Worm (Caenorhabditis elegans) whole organism, L4 larva: ENCODE data around the gene letm-1.

Experiments used
- D1046.2 ChIP-seq: fragments of 200-800 bp; sonication (Bioruptor generic); IDR thresholded peaks from 2 replicates; pipeline ENCODE4 v1.3.6; 2022; ENCODE audit warnings: missing genetic modification characterization, missing compliant biosample characterization
- F44E2.7 ChIP-seq: fragments of 200-800 bp; sonication (Bioruptor generic); IDR thresholded peaks from 2 replicates; pipeline ENCODE4 v2.1.2; 2022; ENCODE audit warnings: missing genetic modification characterization, missing compliant biosample characterization
- F49E8.2 ChIP-seq: sonication (generic microtip); optimal IDR thresholded peaks from 2 replicates; lab custom pipeline; 2016; ENCODE audit warnings: missing compliant biosample characterization, mild to moderate bottlenecking, missing genetic modification characterization, borderline replicate concordance
- R02D3.7 ChIP-seq: fragments of 150-350 bp; sonication (generic microtip); optimal IDR thresholded peaks from 3 replicates; lab custom pipeline; 2014; ENCODE audit warnings: missing biosample characterization, missing genetic modification characterization
- T26A8.4 ChIP-seq: fragments of 200-800 bp; sonication (Bioruptor generic); IDR thresholded peaks from 2 replicates; pipeline ENCODE4 v1.3.6; 2022; ENCODE audit warnings: missing genetic modification characterization, missing compliant biosample characterization
- Y105C5A.15 ChIP-seq: fragments of 200-800 bp; sonication (Bioruptor generic); IDR thresholded peaks from 2 replicates; pipeline ENCODE4 v1.3.6; 2022; ENCODE audit warnings: missing genetic modification characterization, missing compliant biosample characterization
- Y48G9A.11 ChIP-seq: fragments of 200-800 bp; sonication (Bioruptor generic); IDR thresholded peaks from 2 replicates; pipeline ENCODE4 v1.3.6; 2022; ENCODE audit warnings: missing genetic modification reagents, missing genetic modification characterization, missing compliant biosample characterization
- Y5F2A.4 ChIP-seq: fragments of 200-800 bp; sonication (Bioruptor generic); optimal IDR thresholded peaks from 2 replicates; lab custom pipeline; 2018; ENCODE audit warnings: mild to moderate bottlenecking, missing genetic modification characterization, missing compliant biosample characterization
- aha-1 ChIP-seq: fragments of 150-350 bp; peaks from one replicate; lab custom pipeline; 2014; ENCODE audit warnings: missing biosample characterization, missing genetic modification characterization
- arid-1 ChIP-seq: fragments of 200-800 bp; sonication (Bioruptor generic); conservative IDR thresholded peaks from 2 replicates; pipeline ENCODE4 v1.3.6; 2022; ENCODE audit warnings: missing genetic modification reagents, missing genetic modification characterization, missing compliant biosample characterization
- ceh-82 ChIP-seq: sonication (generic microtip); optimal IDR thresholded peaks from 2 replicates; lab custom pipeline; 2017; ENCODE audit warnings: missing biosample characterization, missing genetic modification characterization
- egl-27 ChIP-seq: sonication (generic microtip); optimal IDR thresholded peaks from 3 replicates; lab custom pipeline; 2017; ENCODE audit warnings: missing biosample characterization, missing genetic modification reagents, missing genetic modification characterization
- lin-1 ChIP-seq: fragments of 200-800 bp; sonication (Bioruptor generic); IDR thresholded peaks from 2 replicates; pipeline ENCODE4 v1.3.6; 2022; ENCODE audit warnings: missing genetic modification reagents, missing genetic modification characterization, missing compliant biosample characterization
- lin-38 ChIP-seq: fragments of 200-800 bp; sonication (Bioruptor generic); IDR thresholded peaks from 2 replicates; pipeline ENCODE4 v1.3.6; 2022; ENCODE audit warnings: missing genetic modification reagents, missing genetic modification characterization, missing compliant biosample characterization
- lsy-2 ChIP-seq, 2 experiments: fragments of 150-350 bp in 1 of 2; sonication (generic microtip) in 1 of 2; optimal IDR thresholded peaks; 2 replicates each; lab custom pipeline; 2014 to 2017; ENCODE audit warnings: missing biosample characterization in 2 of 2, missing genetic modification characterization in 2 of 2
- mep-1 ChIP-seq: fragments of 150-350 bp; sonication (generic microtip); optimal IDR thresholded peaks from 3 replicates; lab custom pipeline; 2014; ENCODE audit warnings: missing biosample characterization, missing genetic modification characterization
- mes-2 ChIP-seq: sonication (generic microtip); optimal IDR thresholded peaks from 2 replicates; lab custom pipeline; 2016; ENCODE audit warnings: missing genotype, mild to moderate bottlenecking, missing genetic modification characterization, missing compliant biosample characterization; ENCODE audit not compliant: poor library complexity, severe bottlenecking
- mxl-3 ChIP-seq: fragments of 200-800 bp; sonication (Bioruptor generic); optimal IDR thresholded peaks from 2 replicates; lab custom pipeline; 2018; ENCODE audit warnings: mild to moderate bottlenecking, missing genetic modification characterization, missing compliant biosample characterization
- nhr-102 ChIP-seq: sonication (generic microtip); optimal IDR thresholded peaks from 2 replicates; lab custom pipeline; 2016; ENCODE audit warnings: mild to moderate bottlenecking, missing genetic modification characterization, moderate library complexity, missing compliant biosample characterization
- nhr-41 ChIP-seq: fragments of 200-800 bp; sonication (Bioruptor generic); IDR thresholded peaks from 2 replicates; pipeline ENCODE4 v1.3.6; 2022; ENCODE audit warnings: missing genetic modification reagents, missing genetic modification characterization, missing compliant biosample characterization
- nhr-6 ChIP-seq: fragments of 150-350 bp; optimal IDR thresholded peaks from 2 replicates; lab custom pipeline; 2014; ENCODE audit warnings: missing biosample characterization, missing genetic modification characterization
- pha-4 ChIP-seq, 2 experiments: fragments of 150-350 bp in 1 of 2; fragments of 200-800 bp in 1 of 2; sonication (Bioruptor generic) in 1 of 2; IDR thresholded peaks in 1 of 2; optimal IDR thresholded peaks in 1 of 2; 2 replicates each; pipeline versions ENCODE4 v1.3.6 to Lab custom; 2014 to 2022; ENCODE audit warnings: missing genetic modification characterization in 2 of 2, missing genetic modification reagents in 2 of 2, missing biosample characterization in 1 of 2, missing compliant biosample characterization in 1 of 2
- php-3 ChIP-seq: fragments of 200-800 bp; sonication (Bioruptor generic); IDR thresholded peaks from 2 replicates; pipeline ENCODE4 v1.3.6; 2022; ENCODE audit warnings: missing genetic modification reagents, missing genetic modification characterization, missing compliant biosample characterization
- pqm-1 ChIP-seq: sonication (generic microtip); optimal IDR thresholded peaks from 2 replicates; lab custom pipeline; 2017; ENCODE audit warnings: missing biosample characterization, missing genetic modification characterization
- set-16 ChIP-seq: fragments of 200-800 bp; sonication (Bioruptor generic); IDR thresholded peaks from 2 replicates; pipeline ENCODE4 v1.3.6; 2022; ENCODE audit warnings: missing genetic modification reagents, missing genetic modification characterization, missing compliant biosample characterization
- skn-1 ChIP-seq: fragments of 150-350 bp; optimal IDR thresholded peaks from 2 replicates; lab custom pipeline; 2014; ENCODE audit warnings: missing biosample characterization, missing genetic modification characterization
- snpc-1.2 ChIP-seq: fragments of 200-800 bp; sonication (Bioruptor generic); IDR thresholded peaks from 2 replicates; pipeline ENCODE4 v1.3.6; 2022; ENCODE audit warnings: missing genetic modification reagents, missing genetic modification characterization, missing compliant biosample characterization
- snpc-4 ChIP-seq: fragments of 150-350 bp; optimal IDR thresholded peaks from 2 replicates; lab custom pipeline; 2014; ENCODE audit warnings: missing biosample characterization, missing genetic modification characterization
- unc-130 ChIP-seq: sonication (generic microtip); optimal IDR thresholded peaks from 2 replicates; lab custom pipeline; 2016; ENCODE audit warnings: missing genetic modification reagents, missing genetic modification characterization, missing compliant biosample characterization
- unc-62 ChIP-seq, 3 experiments: fragments of 150-350 bp in 1 of 3; sonication (generic microtip); optimal IDR thresholded peaks in 2 of 3; peaks in 1 of 3; 1 replicate in 1 of 3; 2 replicates in 2 of 3; lab custom pipeline; 2014 to 2017; ENCODE audit warnings: missing biosample characterization in 3 of 3, missing genetic modification characterization in 3 of 3, missing genetic modification reagents in 3 of 3, missing genotype in 1 of 3
- zag-1 ChIP-seq: fragments of 150-350 bp; optimal IDR thresholded peaks from 2 replicates; lab custom pipeline; 2014; ENCODE audit warnings: missing biosample characterization, missing genetic modification characterization
- zfp-3 ChIP-seq: fragments of 200-800 bp; sonication (Bioruptor generic); conservative IDR thresholded peaks from 2 replicates; pipeline ENCODE4 v1.3.6; 2022; ENCODE audit warnings: missing genetic modification reagents, missing genetic modification characterization, missing compliant biosample characterization

Gene letm-1

ce11 chrV:13666460-13666859 is 5.4 kb downstream of the letm-1 start:
- no peak for TF ChIP-seq mes-2 (tag; lab: Kevin White, UChicago)
- TF ChIP-seq mxl-3 (GFP tag; lab: Kevin White, UChicago): no peak
- no peak for TF ChIP-seq nhr-102 (tag; lab: Kevin White, UChicago)
- no peak for TF ChIP-seq zag-1 (tag; lab: Kevin White, UChicago)
- no peak for TF ChIP-seq D1046.2 (GFP tag; lab: Robert Waterston, UW)
- TF ChIP-seq aha-1 (tag; lab: Kevin White, UChicago): peak; percentile 96
- TF ChIP-seq unc-62 (GFP tag; optimal IDR thresholded peaks at IDR 0.05 in 1 of 2; lab: Kevin White, UChicago): peak in 1 of 2 experiments; percentile 56
- TF ChIP-seq unc-62 (tag; optimal IDR thresholded peaks at IDR 0.05; lab: Kevin White, UChicago): no peak
- TF ChIP-seq egl-27 (tag; lab: Kevin White, UChicago): no peak
- no peak for TF ChIP-seq skn-1 (tag; lab: Kevin White, UChicago)
- no peak for TF ChIP-seq snpc-4
- TF ChIP-seq Y5F2A.4 (GFP tag; lab: Kevin White, UChicago): no peak
- no peak for TF ChIP-seq lsy-2 (tag; optimal IDR thresholded peaks at IDR 0.05; lab: Kevin White, UChicago)
- TF ChIP-seq, all 104 proteins: peak for 2

DNA sequence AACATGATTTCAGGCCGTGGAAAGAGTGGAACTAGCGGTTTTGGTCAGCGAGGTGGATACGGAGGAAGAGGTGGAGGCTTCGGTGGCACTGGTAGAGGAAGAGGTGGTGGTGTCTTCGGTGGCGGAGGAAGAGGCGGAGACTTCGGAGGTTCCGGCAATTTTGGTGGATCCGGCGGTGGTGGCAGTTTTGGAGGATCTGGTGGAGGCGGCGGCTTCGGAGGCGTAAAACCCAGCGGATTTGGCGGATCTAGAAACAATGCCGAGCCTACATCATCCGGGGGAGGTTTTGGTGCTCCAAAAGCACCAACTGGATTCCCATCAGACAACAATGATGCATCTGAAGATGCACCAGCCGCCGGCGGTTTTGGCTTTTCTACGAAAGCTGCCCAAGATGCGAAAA is 7.3 kb downstream of the letm-1 start:
- TF ChIP-seq pqm-1 (tag; lab: Kevin White, UChicago) (no peak), lin-1 (no peak), php-3 (GFP tag; lab: Robert Waterston, UW) (no peak), set-16 (peak; percentile 93), nhr-41 (GFP tag; lab: Robert Waterston, UW) (no peak), D1046.2 (GFP tag; lab: Robert Waterston, UW) (peak; percentile 33; the same call in 1 of the 2 replicates), F44E2.7 (0 out of 2 replicates have a peak, but pooled peaks have one; percentile 36), zfp-3 (GFP tag; lab: Robert Waterston, UW) (no peak), zag-1 (tag; lab: Kevin White, UChicago) (no peak), T26A8.4 (no peak)
- TF ChIP-seq, all 104 proteins: peak for 3

ce11 chrV:13669170-13669569 is 8.1 kb downstream of the letm-1 start:
- TF ChIP-seq lin-38: peak; percentile 63
- TF ChIP-seq F49E8.2: peak; percentile 66
- peak; percentile 80 for TF ChIP-seq aha-1 (tag; lab: Kevin White, UChicago)
- TF ChIP-seq unc-130 (GFP tag; lab: Kevin White, UChicago): peak; percentile 26
- no peak for TF ChIP-seq ceh-82 (tag; lab: Kevin White, UChicago)
- TF ChIP-seq snpc-1.2 (GFP tag; lab: Robert Waterston, UW): 0 out of 2 replicates have a peak, but pooled peaks have one; percentile 34
- peak; percentile 51; the same call in 1 of the 2 replicates for TF ChIP-seq pha-4 (GFP tag; IDR thresholded peaks at IDR 0.05; lab: Robert Waterston, UW)
- no peak for TF ChIP-seq pha-4 (tag; optimal IDR thresholded peaks at IDR 0.05; lab: Kevin White, UChicago)
- no peak for TF ChIP-seq nhr-6 (tag; lab: Kevin White, UChicago)
- TF ChIP-seq Y105C5A.15: 0 out of 2 replicates have a peak, but pooled peaks have one; percentile 30
- TF ChIP-seq mep-1 (tag; lab: Kevin White, UChicago): peak; percentile 29
- TF ChIP-seq, all 104 proteins: peak for 8

DNA sequence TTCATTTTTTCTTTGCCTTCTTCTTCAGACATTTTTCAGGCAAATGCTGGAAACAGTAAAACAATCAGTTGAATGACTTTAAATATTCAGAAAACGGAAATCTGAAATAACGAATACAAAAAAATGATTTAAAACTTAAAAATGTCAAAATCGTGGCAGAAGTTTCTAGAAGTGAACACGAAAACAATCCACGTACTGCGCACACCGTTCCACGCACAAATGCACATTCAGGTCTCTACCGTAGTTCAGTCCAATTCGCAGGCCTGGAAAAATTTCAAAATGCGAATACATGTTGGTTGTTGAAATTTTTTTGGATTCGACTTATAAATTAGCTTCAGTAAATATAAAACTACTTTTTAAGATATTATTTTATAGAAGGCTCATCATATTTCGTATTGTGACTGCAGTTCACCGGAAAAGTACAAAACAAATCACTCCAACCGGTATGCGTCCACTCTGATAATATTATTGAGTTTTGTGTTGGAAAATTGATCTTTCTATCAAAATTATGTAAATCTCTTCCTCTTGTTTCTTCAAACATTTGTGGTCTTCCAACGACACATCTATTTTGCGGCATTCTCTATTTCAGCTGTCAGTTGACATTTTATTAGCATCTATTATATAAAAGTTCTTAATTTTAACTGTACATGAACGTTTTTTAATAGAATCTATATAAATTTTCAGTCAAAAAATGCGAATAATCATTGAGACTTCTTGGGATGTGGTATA is 11.0 kb downstream of the letm-1 start, which contains the start of the genes mip-2 and F58G11.4:
TSS of gene mip-2 (minus strand) at position 48 of the 729 bp plus-strand sequence.
TSS of gene F58G11.4 (plus strand) at position 679 of the 729 bp plus-strand sequence.
- TF ChIP-seq arid-1 (GFP tag; lab: Robert Waterston, UW) (no peak), unc-62 (GFP tag; optimal IDR thresholded peaks at IDR 0.05 in 1 of 2; lab: Kevin White, UChicago) (peak in 1 of 2 experiments; percentile 49), unc-62 (tag; optimal IDR thresholded peaks at IDR 0.05; lab: Kevin White, UChicago) (no peak), Y48G9A.11 (peak; percentile 59), R02D3.7 (tag; lab: Kevin White, UChicago) (no peak), aha-1 (tag; lab: Kevin White, UChicago) (peak; percentile 62)
